Worm (Caenorhabditis elegans) whole organism, midembryonic: ENCODE measurements around the gene lpin-1.

Experiments used
- T22C8.4 ChIP-seq: fragments of 200-800 bp; sonication (Bioruptor generic); IDR thresholded peaks from 2 replicates; pipeline ENCODE4 v1.3.6; 2022; ENCODE audit warnings: missing genetic modification characterization, missing compliant biosample characterization
- cog-1 ChIP-seq: sonication (generic microtip); optimal IDR thresholded peaks from 2 replicates; lab custom pipeline; 2016; ENCODE audit warnings: missing genetic modification characterization, missing compliant biosample characterization
- flt-1 ChIP-seq: fragments of 200-800 bp; sonication (Bioruptor generic); IDR thresholded peaks from 2 replicates; pipeline ENCODE4 v1.3.6; 2022; ENCODE audit warnings: missing genetic modification characterization, missing compliant biosample characterization
- klf-2 ChIP-seq: fragments of 200-800 bp; sonication (Bioruptor generic); conservative IDR thresholded peaks from 2 replicates; pipeline ENCODE4 v1.3.6; 2022; ENCODE audit warnings: missing genetic modification reagents, missing genetic modification characterization, missing compliant biosample characterization
- med-1 ChIP-seq: sonication (generic microtip); optimal IDR thresholded peaks from 2 replicates; lab custom pipeline; 2017; ENCODE audit warnings: missing genetic modification characterization, mild to moderate bottlenecking, missing compliant biosample characterization, antibody characterized with exemption, missing genetic modification reagents; ENCODE audit not compliant: insufficient read depth
- ref-1 ChIP-seq: fragments of 200-800 bp; sonication (Bioruptor generic); conservative IDR thresholded peaks from 2 replicates; pipeline ENCODE4 v1.3.6; 2022; ENCODE audit warnings: missing genetic modification reagents, missing genetic modification characterization, missing compliant biosample characterization
- tab-1 ChIP-seq: fragments of 200-800 bp; sonication (Bioruptor generic); IDR thresholded peaks from 2 replicates; pipeline ENCODE4 v1.3.6; 2022; ENCODE audit warnings: missing genetic modification characterization, missing compliant biosample characterization
- ztf-23 ChIP-seq: fragments of 200-800 bp; sonication (Bioruptor generic); IDR thresholded peaks from 2 replicates; pipeline ENCODE4 v1.3.6; 2022; ENCODE audit warnings: missing genetic modification reagents, missing genetic modification characterization, missing compliant biosample characterization
- ztf-29 ChIP-seq: fragments of 200-800 bp; sonication (Bioruptor generic); IDR thresholded peaks from 2 replicates; pipeline ENCODE4 v1.3.6; 2022; ENCODE audit warnings: missing genetic modification reagents, missing genetic modification characterization, missing compliant biosample characterization

The lpin-1 gene

ce11 chrV:13669170-13669569 lies 15.2 kb upstream of the lpin-1 start:
- TF ChIP-seq cog-1 (tag; lab: Kevin White, UChicago) (no peak), flt-1 (no peak), tab-1 (GFP tag; lab: Robert Waterston, UW) (no peak), T22C8.4 (GFP tag; lab: Robert Waterston, UW) (no peak), ztf-23 (GFP tag; lab: Robert Waterston, UW) (no peak), med-1 (no peak)

- TF ChIP-seq flt-1 (peak; percentile 57; the same call in 1 of the 2 replicates), ref-1 (no peak), tab-1 (GFP tag; lab: Robert Waterston, UW) (0 out of 2 replicates have a peak, but pooled peaks have one; percentile 23)
Observed at ce11 chrV:13668337-13668736, 14.4 kb upstream of the lpin-1 start.

ce11 chrV:13666460-13666859 lies 12.5 kb upstream of the lpin-1 start:
- TF ChIP-seq ztf-29 (no peak), tab-1 (GFP tag; lab: Robert Waterston, UW) (no peak), med-1 (no peak), ztf-23 (GFP tag; lab: Robert Waterston, UW) (no peak), ref-1 (no peak), flt-1 (no peak), T22C8.4 (GFP tag; lab: Robert Waterston, UW) (no peak), klf-2 (no peak), cog-1 (tag; lab: Kevin White, UChicago) (no peak)

- no peak for TF ChIP-seq flt-1
- TF ChIP-seq tab-1 (GFP tag; lab: Robert Waterston, UW) = no peak
- no peak for TF ChIP-seq ztf-23 (GFP tag; lab: Robert Waterston, UW)
- TF ChIP-seq klf-2 = no peak
- TF ChIP-seq T22C8.4 (GFP tag; lab: Robert Waterston, UW) = no peak
- TF ChIP-seq cog-1 (tag; lab: Kevin White, UChicago) = no peak
- no peak for TF ChIP-seq med-1
- TF ChIP-seq ztf-29 = no peak
- TF ChIP-seq ref-1 = no peak
Observed at ce11 chrV:13665089-13665488, 11.2 kb upstream of the lpin-1 start, which contains the start of gene rde-12. Gene rde-12 (plus strand): TSS chrV:13665389.

ce11 chrV:13664340-13664916 lies 10.5 kb upstream of the lpin-1 start:
- TF ChIP-seq flt-1 = no peak
- TF ChIP-seq ref-1 = no peak
- TF ChIP-seq T22C8.4 (GFP tag; lab: Robert Waterston, UW) = no peak

ce11 chrV:13660660-13661325 lies 6.9 kb upstream of the lpin-1 start, which contains the start of gene letm-1:
Gene letm-1 (plus strand): TSS chrV:13661257.
- TF ChIP-seq ztf-29 (no peak), cog-1 (tag; lab: Kevin White, UChicago) (no peak), tab-1 (GFP tag; lab: Robert Waterston, UW) (no peak), med-1 (no peak), ref-1 (no peak), flt-1 (no peak), klf-2 (no peak), ztf-23 (GFP tag; lab: Robert Waterston, UW) (no peak), T22C8.4 (GFP tag; lab: Robert Waterston, UW) (no peak)

ce11 chrV:13660115-13660514 lies 6.2 kb upstream of the lpin-1 start:
- TF ChIP-seq cog-1 (tag; lab: Kevin White, UChicago) (no peak), med-1 (no peak)

- TF ChIP-seq med-1 = no peak
- no peak for TF ChIP-seq tab-1 (GFP tag; lab: Robert Waterston, UW)
- TF ChIP-seq ztf-23 (GFP tag; lab: Robert Waterston, UW) = no peak
- TF ChIP-seq cog-1 (tag; lab: Kevin White, UChicago) = no peak
- no peak for TF ChIP-seq ref-1
- TF ChIP-seq ztf-29 = no peak
- no peak for TF ChIP-seq flt-1
- no peak for TF ChIP-seq klf-2
- TF ChIP-seq T22C8.4 (GFP tag; lab: Robert Waterston, UW) = no peak
Observed at ce11 chrV:13659219-13659618, 5.3 kb upstream of the lpin-1 start.

ce11 chrV:13658577-13658976 lies 4.6 kb upstream of the lpin-1 start:
- TF ChIP-seq cog-1 (tag; lab: Kevin White, UChicago) = no peak
- no peak for TF ChIP-seq flt-1
- TF ChIP-seq tab-1 (GFP tag; lab: Robert Waterston, UW) = no peak
- TF ChIP-seq ztf-23 (GFP tag; lab: Robert Waterston, UW) = no peak
- 0 out of 2 replicates have a peak, but pooled peaks have one; percentile 48 for TF ChIP-seq klf-2

- no peak for TF ChIP-seq T22C8.4 (GFP tag; lab: Robert Waterston, UW)
- no peak for TF ChIP-seq ztf-23 (GFP tag; lab: Robert Waterston, UW)
- TF ChIP-seq tab-1 (GFP tag; lab: Robert Waterston, UW) = no peak
- TF ChIP-seq med-1 = no peak
- no peak for TF ChIP-seq cog-1 (tag; lab: Kevin White, UChicago)
- no peak for TF ChIP-seq flt-1
- no peak for TF ChIP-seq ztf-29
- TF ChIP-seq ref-1 = no peak
- TF ChIP-seq klf-2 = no peak
Observed at ce11 chrV:13657841-13658338, 4.0 kb upstream of the lpin-1 start.

- no peak for TF ChIP-seq ztf-23 (GFP tag; lab: Robert Waterston, UW)
- no peak for TF ChIP-seq tab-1 (GFP tag; lab: Robert Waterston, UW)
- no peak for TF ChIP-seq flt-1
- TF ChIP-seq cog-1 (tag; lab: Kevin White, UChicago) = no peak
- no peak for TF ChIP-seq ref-1
- TF ChIP-seq med-1 = no peak
- no peak for TF ChIP-seq klf-2
- TF ChIP-seq ztf-29 = no peak
- TF ChIP-seq T22C8.4 (GFP tag; lab: Robert Waterston, UW) = no peak
Observed at ce11 chrV:13657291-13657690, 3.4 kb upstream of the lpin-1 start.
